Worm (Caenorhabditis elegans) whole organism, L4 larva: ENCODE results near the gene eak-7.

Experiments used
- D1046.2 ChIP-seq: fragments of 200-800 bp; sonication (Bioruptor generic); IDR thresholded peaks from 2 replicates; pipeline ENCODE4 v1.3.6; 2022; ENCODE audit warnings: missing genetic modification characterization, missing compliant biosample characterization
- F10B5.3 ChIP-seq: sonication (generic microtip); optimal IDR thresholded peaks from 2 replicates; lab custom pipeline; 2016; ENCODE audit warnings: mild to moderate bottlenecking, missing genetic modification characterization, missing compliant biosample characterization
- F37D6.2 ChIP-seq: sonication (generic microtip); optimal IDR thresholded peaks from 2 replicates; lab custom pipeline; 2016; ENCODE audit warnings: mild to moderate bottlenecking, missing genetic modification characterization, missing compliant biosample characterization
- R02D3.7 ChIP-seq: fragments of 150-350 bp; sonication (generic microtip); optimal IDR thresholded peaks from 3 replicates; lab custom pipeline; 2014; ENCODE audit warnings: missing biosample characterization, missing genetic modification characterization
- Y105C5A.15 ChIP-seq: fragments of 200-800 bp; sonication (Bioruptor generic); IDR thresholded peaks from 2 replicates; pipeline ENCODE4 v1.3.6; 2022; ENCODE audit warnings: missing genetic modification characterization, missing compliant biosample characterization
- ZK337.2 ChIP-seq: fragments of 200-800 bp; sonication (Bioruptor generic); IDR thresholded peaks from 2 replicates; pipeline ENCODE4 v1.3.6; 2022; ENCODE audit warnings: missing genetic modification reagents, missing genetic modification characterization, missing compliant biosample characterization
- ZK546.5 ChIP-seq, 2 experiments: sonication (generic microtip); optimal IDR thresholded peaks; 2 replicates each; lab custom pipeline; 2017; ENCODE audit warnings: missing biosample characterization in 2 of 2, missing genetic modification characterization in 2 of 2
- aly-2 ChIP-seq: sonication (generic microtip); optimal IDR thresholded peaks from 2 replicates; lab custom pipeline; 2018; ENCODE audit warnings: missing biosample characterization, missing genetic modification characterization
- arid-1 ChIP-seq: fragments of 200-800 bp; sonication (Bioruptor generic); conservative IDR thresholded peaks from 2 replicates; pipeline ENCODE4 v1.3.6; 2022; ENCODE audit warnings: missing genetic modification reagents, missing genetic modification characterization, missing compliant biosample characterization
- ceh-20 ChIP-seq: fragments of 200-800 bp; sonication (Bioruptor generic); IDR thresholded peaks from 2 replicates; pipeline ENCODE4 v1.3.6; 2022; ENCODE audit warnings: missing genetic modification reagents, missing genetic modification characterization, missing compliant biosample characterization
- ceh-28 ChIP-seq: fragments of 150-350 bp; optimal IDR thresholded peaks from 2 replicates; lab custom pipeline; 2014; ENCODE audit warnings: missing biosample characterization, missing genetic modification reagents, missing genetic modification characterization
- ceh-82 ChIP-seq: sonication (generic microtip); optimal IDR thresholded peaks from 2 replicates; lab custom pipeline; 2017; ENCODE audit warnings: missing biosample characterization, missing genetic modification characterization
- ctbp-1 ChIP-seq: fragments of 200-800 bp; sonication (Bioruptor generic); IDR thresholded peaks from 2 replicates; pipeline ENCODE4 v1.3.6; 2022; ENCODE audit warnings: missing genetic modification reagents, missing genetic modification characterization, missing compliant biosample characterization
- daf-8 ChIP-seq: fragments of 200-800 bp; sonication (Bioruptor generic); IDR thresholded peaks from 2 replicates; pipeline ENCODE4 v1.3.6; 2022; ENCODE audit warnings: missing genetic modification characterization, missing compliant biosample characterization
- dmd-6 ChIP-seq: fragments of 200-800 bp; sonication (Bioruptor generic); IDR thresholded peaks from 2 replicates; pipeline ENCODE4 v1.3.6; 2022; ENCODE audit warnings: missing genetic modification reagents, missing genetic modification characterization, missing compliant biosample characterization
- dmd-9 ChIP-seq: fragments of 200-800 bp; sonication (Bioruptor generic); IDR thresholded peaks from 2 replicates; pipeline ENCODE4 v1.3.6; 2022; ENCODE audit warnings: missing genetic modification reagents, missing genetic modification characterization, missing compliant biosample characterization
- dpl-1 ChIP-seq: fragments of 150-350 bp; optimal IDR thresholded peaks from 2 replicates; lab custom pipeline; 2014; ENCODE audit warnings: missing biosample characterization, missing genetic modification reagents, missing genetic modification characterization
- duxl-1 ChIP-seq: sonication (generic microtip); optimal IDR thresholded peaks from 2 replicates; lab custom pipeline; 2016; ENCODE audit warnings: mild to moderate bottlenecking, missing genetic modification characterization, moderate library complexity, missing compliant biosample characterization; ENCODE audit not compliant: poor library complexity
- dve-1 ChIP-seq: sonication (generic microtip); optimal IDR thresholded peaks from 2 replicates; lab custom pipeline; 2017; ENCODE audit warnings: antibody characterized with exemption, mild to moderate bottlenecking, missing genetic modification characterization, missing compliant biosample characterization; ENCODE audit not compliant: insufficient read depth
- fkh-10 ChIP-seq: fragments of 150-350 bp; optimal IDR thresholded peaks from 2 replicates; lab custom pipeline; 2014; ENCODE audit warnings: missing biosample characterization, missing genetic modification reagents, missing genetic modification characterization
- gei-8 ChIP-seq: fragments of 200-800 bp; sonication (Bioruptor generic); optimal IDR thresholded peaks from 2 replicates; lab custom pipeline; 2018; ENCODE audit warnings: mild to moderate bottlenecking, missing genetic modification characterization, missing compliant biosample characterization
- hlh-30 ChIP-seq: sonication (generic microtip); optimal IDR thresholded peaks from 2 replicates; lab custom pipeline; 2017; ENCODE audit warnings: antibody characterized with exemption, mild to moderate bottlenecking, missing genetic modification characterization, missing compliant biosample characterization; ENCODE audit not compliant: insufficient read depth
- lin-38 ChIP-seq: fragments of 200-800 bp; sonication (Bioruptor generic); IDR thresholded peaks from 2 replicates; pipeline ENCODE4 v1.3.6; 2022; ENCODE audit warnings: missing genetic modification reagents, missing genetic modification characterization, missing compliant biosample characterization
- lin-39 ChIP-seq: fragments of 150-350 bp; optimal IDR thresholded peaks from 2 replicates; lab custom pipeline; 2014; ENCODE audit warnings: missing biosample characterization, missing genetic modification reagents, missing genetic modification characterization
- lir-3 ChIP-seq: sonication (generic microtip); optimal IDR thresholded peaks from 2 replicates; lab custom pipeline; 2016; ENCODE audit warnings: mild to moderate bottlenecking, missing genetic modification characterization, missing compliant biosample characterization
- lsy-2 ChIP-seq, 2 experiments: fragments of 150-350 bp in 1 of 2; sonication (generic microtip) in 1 of 2; optimal IDR thresholded peaks; 2 replicates each; lab custom pipeline; 2014 to 2017; ENCODE audit warnings: missing biosample characterization in 2 of 2, missing genetic modification characterization in 2 of 2
- madf-9 ChIP-seq: fragments of 200-800 bp; sonication (Bioruptor generic); conservative IDR thresholded peaks from 2 replicates; pipeline ENCODE4 v1.3.6; 2022; ENCODE audit warnings: missing genetic modification reagents, missing genetic modification characterization, missing compliant biosample characterization
- mdl-1 ChIP-seq, 2 experiments: fragments of 150-350 bp in 1 of 2; sonication (generic microtip) in 1 of 2; optimal IDR thresholded peaks; 2 replicates each; lab custom pipeline; 2014 to 2017; ENCODE audit warnings: missing biosample characterization in 2 of 2, missing genetic modification characterization in 2 of 2
- mep-1 ChIP-seq: fragments of 150-350 bp; sonication (generic microtip); optimal IDR thresholded peaks from 3 replicates; lab custom pipeline; 2014; ENCODE audit warnings: missing biosample characterization, missing genetic modification characterization
- mxl-2 ChIP-seq: fragments of 200-800 bp; sonication (Bioruptor generic); conservative IDR thresholded peaks from 2 replicates; pipeline ENCODE4 v1.3.6; 2022; ENCODE audit warnings: missing genetic modification reagents, missing genetic modification characterization, missing compliant biosample characterization
- mxl-3 ChIP-seq: fragments of 200-800 bp; sonication (Bioruptor generic); optimal IDR thresholded peaks from 2 replicates; lab custom pipeline; 2018; ENCODE audit warnings: mild to moderate bottlenecking, missing genetic modification characterization, missing compliant biosample characterization
- nhr-102 ChIP-seq: sonication (generic microtip); optimal IDR thresholded peaks from 2 replicates; lab custom pipeline; 2016; ENCODE audit warnings: mild to moderate bottlenecking, missing genetic modification characterization, moderate library complexity, missing compliant biosample characterization
- nhr-11 ChIP-seq: fragments of 150-350 bp; optimal IDR thresholded peaks from 2 replicates; lab custom pipeline; 2014; ENCODE audit warnings: missing biosample characterization, missing genetic modification characterization
- nhr-111 ChIP-seq: fragments of 200-800 bp; sonication (Bioruptor generic); optimal IDR thresholded peaks from 2 replicates; lab custom pipeline; 2018; ENCODE audit warnings: mild to moderate bottlenecking, missing genetic modification characterization, missing compliant biosample characterization
- nhr-237 ChIP-seq: sonication (generic microtip); optimal IDR thresholded peaks from 2 replicates; lab custom pipeline; 2017; ENCODE audit warnings: missing biosample characterization, missing genetic modification characterization
- nhr-28 ChIP-seq: fragments of 150-350 bp; optimal IDR thresholded peaks from 2 replicates; lab custom pipeline; 2014; ENCODE audit warnings: missing biosample characterization, missing genetic modification characterization
- nhr-42 ChIP-seq: fragments of 200-800 bp; sonication (Bioruptor generic); IDR thresholded peaks from 2 replicates; pipeline ENCODE4 v1.3.6; 2022; ENCODE audit warnings: missing genetic modification characterization, missing compliant biosample characterization
- nhr-48 ChIP-seq: sonication (generic microtip); optimal IDR thresholded peaks from 2 replicates; lab custom pipeline; 2016; ENCODE audit warnings: mild to moderate bottlenecking, missing genetic modification characterization, missing compliant biosample characterization
- nhr-6 ChIP-seq: fragments of 150-350 bp; optimal IDR thresholded peaks from 2 replicates; lab custom pipeline; 2014; ENCODE audit warnings: missing biosample characterization, missing genetic modification characterization
- nhr-77 ChIP-seq: fragments of 150-350 bp; optimal IDR thresholded peaks from 2 replicates; lab custom pipeline; 2014; ENCODE audit warnings: missing biosample characterization, missing genetic modification characterization
- php-3 ChIP-seq: fragments of 200-800 bp; sonication (Bioruptor generic); IDR thresholded peaks from 2 replicates; pipeline ENCODE4 v1.3.6; 2022; ENCODE audit warnings: missing genetic modification reagents, missing genetic modification characterization, missing compliant biosample characterization
- saeg-2 ChIP-seq: fragments of 200-800 bp; sonication (Bioruptor generic); IDR thresholded peaks from 2 replicates; pipeline ENCODE4 v1.3.6; 2022; ENCODE audit warnings: missing genetic modification reagents, missing genetic modification characterization, missing compliant biosample characterization
- sdz-12 ChIP-seq: fragments of 200-800 bp; sonication (Bioruptor generic); optimal IDR thresholded peaks from 2 replicates; lab custom pipeline; 2018; ENCODE audit warnings: mild to moderate bottlenecking, missing genetic modification characterization, missing compliant biosample characterization
- snpc-1.2 ChIP-seq: fragments of 200-800 bp; sonication (Bioruptor generic); IDR thresholded peaks from 2 replicates; pipeline ENCODE4 v1.3.6; 2022; ENCODE audit warnings: missing genetic modification reagents, missing genetic modification characterization, missing compliant biosample characterization
- spr-3 ChIP-seq: fragments of 200-800 bp; sonication (Bioruptor generic); optimal IDR thresholded peaks from 2 replicates; lab custom pipeline; 2018; ENCODE audit warnings: mild to moderate bottlenecking, missing genetic modification characterization, missing compliant biosample characterization
- unc-130 ChIP-seq: sonication (generic microtip); optimal IDR thresholded peaks from 2 replicates; lab custom pipeline; 2016; ENCODE audit warnings: missing genetic modification reagents, missing genetic modification characterization, missing compliant biosample characterization
- zfp-2 ChIP-seq: sonication (generic microtip); optimal IDR thresholded peaks from 2 replicates; lab custom pipeline; 2016; ENCODE audit warnings: mild to moderate bottlenecking, missing genetic modification characterization, missing compliant biosample characterization
- zfp-3 ChIP-seq: fragments of 200-800 bp; sonication (Bioruptor generic); conservative IDR thresholded peaks from 2 replicates; pipeline ENCODE4 v1.3.6; 2022; ENCODE audit warnings: missing genetic modification reagents, missing genetic modification characterization, missing compliant biosample characterization
- zip-11 ChIP-seq: fragments of 200-800 bp; sonication (Bioruptor generic); IDR thresholded peaks from 2 replicates; pipeline ENCODE4 v1.3.6; 2022; ENCODE audit warnings: missing genetic modification characterization, missing compliant biosample characterization
- zip-2 ChIP-seq: fragments of 150-350 bp; optimal IDR thresholded peaks from 2 replicates; lab custom pipeline; 2014; ENCODE audit warnings: missing biosample characterization, missing genetic modification characterization
- ztf-11 ChIP-seq: fragments of 150-350 bp; optimal IDR thresholded peaks from 2 replicates; lab custom pipeline; 2014; ENCODE audit warnings: missing biosample characterization, missing genetic modification characterization
- ztf-7 ChIP-seq: fragments of 150-350 bp; optimal IDR thresholded peaks from 2 replicates; lab custom pipeline; 2014; ENCODE audit warnings: missing biosample characterization, missing genetic modification characterization

The eak-7 gene

DNA sequence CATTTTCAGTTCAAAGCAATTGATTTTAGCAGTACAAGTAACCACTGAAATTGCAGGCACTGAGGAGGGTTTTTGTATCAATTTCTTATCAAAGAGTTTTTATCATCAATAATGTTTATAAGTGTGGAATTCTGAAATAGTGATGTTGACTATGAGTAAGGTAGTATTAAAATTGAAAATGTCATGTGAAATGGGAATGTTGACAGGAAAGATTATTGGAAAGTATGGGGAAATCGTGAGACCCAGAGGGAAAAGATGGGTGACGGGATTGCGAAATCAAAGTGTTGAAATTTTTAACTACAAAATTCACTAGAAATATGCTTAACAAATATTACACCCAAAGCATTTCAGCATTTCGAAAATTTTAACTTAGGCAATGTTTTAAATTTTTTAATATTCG is 38.6 kb downstream of the eak-7 start, which contains the start of gene F53B2.8:
F53B2.8 (minus strand) TSS at position 180 of the 400 bp plus-strand sequence.
- no peak for TF ChIP-seq lin-39 (tag; lab: Kevin White, UChicago)
- no peak for TF ChIP-seq ctbp-1 (GFP tag; lab: Robert Waterston, UW)
- TF ChIP-seq D1046.2: no peak
- no peak for TF ChIP-seq saeg-2 (GFP tag; lab: Robert Waterston, UW)
- TF ChIP-seq ZK337.2 (GFP tag; lab: Robert Waterston, UW): no peak
- peak; percentile 99 for TF ChIP-seq nhr-28 (tag; lab: Kevin White, UChicago)
- peak; percentile 53 for TF ChIP-seq ztf-7
- no peak for TF ChIP-seq F37D6.2 (tag; lab: Kevin White, UChicago)
- no peak for TF ChIP-seq ceh-20
- TF ChIP-seq arid-1 (GFP tag; lab: Robert Waterston, UW): no peak
- TF ChIP-seq nhr-48 (tag; lab: Kevin White, UChicago): peak; percentile 23
- TF ChIP-seq nhr-42: no peak
- no peak for TF ChIP-seq snpc-1.2 (GFP tag; lab: Robert Waterston, UW)
- no peak for TF ChIP-seq mep-1 (tag; lab: Kevin White, UChicago)
- no peak for TF ChIP-seq nhr-237 (tag; lab: Kevin White, UChicago)
- no peak for TF ChIP-seq daf-8 (GFP tag; lab: Robert Waterston, UW)
- TF ChIP-seq mdl-1 (tag; optimal IDR thresholded peaks at IDR 0.05; lab: Kevin White, UChicago): peak in 1 of 2 experiments; percentile 8
- TF ChIP-seq php-3 (GFP tag; lab: Robert Waterston, UW): 0 out of 2 replicates have a peak, but pooled peaks have one; percentile 38
- TF ChIP-seq nhr-77: peak; percentile 56
- no peak for TF ChIP-seq R02D3.7
- TF ChIP-seq lir-3: no peak
- TF ChIP-seq unc-130 (GFP tag; lab: Kevin White, UChicago): no peak
- no peak for TF ChIP-seq spr-3 (GFP tag; lab: Kevin White, UChicago)
- TF ChIP-seq duxl-1: no peak
- no peak for TF ChIP-seq lin-38 (GFP tag; lab: Robert Waterston, UW)
- TF ChIP-seq mxl-2: no peak
- TF ChIP-seq ZK546.5 (tag; optimal IDR thresholded peaks at IDR 0.05; lab: Kevin White, UChicago): no peak
- no peak for TF ChIP-seq zip-2 (tag; lab: Kevin White, UChicago)
- TF ChIP-seq aly-2 (tag; lab: Kevin White, UChicago): no peak
- peak; percentile 73 for TF ChIP-seq dve-1 (tag; lab: Kevin White, UChicago)
- TF ChIP-seq ceh-28: no peak
- no peak for TF ChIP-seq F10B5.3 (tag; lab: Kevin White, UChicago)
- TF ChIP-seq ceh-82 (tag; lab: Kevin White, UChicago): no peak
- TF ChIP-seq madf-9 (GFP tag; lab: Robert Waterston, UW): no peak
- no peak for TF ChIP-seq zfp-3 (GFP tag; lab: Robert Waterston, UW)
- TF ChIP-seq Y105C5A.15 (GFP tag; lab: Robert Waterston, UW): no peak
- TF ChIP-seq lsy-2 (tag; optimal IDR thresholded peaks at IDR 0.05; lab: Kevin White, UChicago): peak; percentile 17 to 37
- TF ChIP-seq nhr-11 (tag; lab: Kevin White, UChicago): peak; percentile 10
- no peak for TF ChIP-seq zfp-2
- TF ChIP-seq nhr-6: peak; percentile 95
- TF ChIP-seq ztf-11 (tag; lab: Kevin White, UChicago): no peak
- TF ChIP-seq fkh-10 (GFP tag; lab: Kevin White, UChicago): no peak
- TF ChIP-seq sdz-12 (GFP tag; lab: Kevin White, UChicago): no peak
- TF ChIP-seq gei-8 (GFP tag; lab: Kevin White, UChicago): no peak
- TF ChIP-seq nhr-102 (tag; lab: Kevin White, UChicago): peak; percentile 37
- TF ChIP-seq dmd-9: no peak
- TF ChIP-seq zip-11: no peak
- peak; percentile 67 for TF ChIP-seq hlh-30
- peak; percentile 15 for TF ChIP-seq dpl-1 (GFP tag; lab: Kevin White, UChicago)
- TF ChIP-seq dmd-6: peak; percentile 81
- peak; percentile 10 for TF ChIP-seq mxl-3 (GFP tag; lab: Kevin White, UChicago)
- TF ChIP-seq nhr-111 (GFP tag; lab: Kevin White, UChicago): no peak
